Worm (Caenorhabditis elegans): ENCODE results near the gene lido-7.

Gene lido-7

DNA sequence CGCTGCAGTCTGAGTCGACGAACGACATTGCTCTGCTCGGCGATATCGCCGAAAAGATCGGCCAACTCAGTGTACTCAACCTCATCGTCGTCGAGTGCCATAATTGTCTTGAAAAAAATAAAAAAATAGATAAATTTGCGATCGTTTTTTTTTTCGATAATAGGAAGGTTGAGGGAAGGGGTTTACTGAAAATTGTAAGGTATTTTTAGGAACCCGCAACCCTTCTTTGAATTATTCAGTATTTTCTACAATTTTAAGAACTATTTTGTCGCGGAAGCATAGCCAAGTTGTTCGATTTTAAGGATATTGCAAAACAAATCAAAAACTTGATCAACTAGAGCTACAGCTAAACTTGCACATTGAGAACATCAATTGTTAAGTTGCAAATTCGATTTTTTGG lies 24.0 kb downstream of the lido-7 start, which contains the start of gene C41H7.9:
Gene C41H7.9 (minus strand): TSS at position 101 of the 400 bp plus-strand sequence.
- TF ChIP-seq nhr-10 (tag; optimal IDR thresholded peaks at IDR 0.05) (no peak), lin-39 (tag; optimal IDR thresholded peaks at IDR 0.05) (no peak), nhr-6 (tag; optimal IDR thresholded peaks at IDR 0.05) (no peak), C34F6.9 (tag; optimal IDR thresholded peaks at IDR 0.05) (no peak)

DNA sequence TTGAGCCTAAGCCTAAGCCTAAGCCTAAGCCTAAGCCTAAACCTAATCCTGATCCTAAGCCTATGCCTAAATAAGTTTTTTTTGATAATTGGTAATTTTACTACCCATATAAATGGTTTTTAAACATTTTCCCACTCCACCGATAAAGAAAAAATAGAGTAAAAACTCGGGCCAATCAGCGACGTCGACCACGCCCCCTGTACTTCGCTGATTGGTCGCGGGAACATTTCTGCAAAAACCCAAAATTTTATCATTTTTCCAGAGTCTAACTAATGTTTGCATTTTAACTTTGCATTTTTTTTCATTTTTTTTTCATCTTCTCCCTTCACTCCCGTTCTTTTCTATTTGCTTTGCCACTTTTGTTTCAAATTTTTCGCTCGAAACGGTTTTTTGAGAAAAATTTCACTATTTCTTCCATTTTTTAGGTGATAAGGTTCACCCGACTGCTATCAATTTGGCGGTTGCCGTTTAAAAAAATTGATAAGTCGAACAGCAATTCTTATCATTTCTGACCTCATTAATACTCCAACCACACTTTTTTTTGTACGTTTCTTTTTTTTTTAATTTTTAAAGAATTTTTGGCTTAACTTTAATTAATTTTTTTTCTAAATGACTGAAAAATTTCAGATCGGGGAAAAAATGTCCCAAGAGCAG lies 26.2 kb downstream of the lido-7 start, which contains the start of gene C41H7.2:
Gene C41H7.2 (plus strand): TSS at position 622 of the 654 bp plus-strand sequence.
- TF ChIP-seq fos-1 (tag; optimal IDR thresholded peaks at IDR 0.05): peak; percentile 85
- no peak for TF ChIP-seq elt-3 (tag; optimal IDR thresholded peaks at IDR 0.05)
- no peak for TF ChIP-seq skn-1 (tag; optimal IDR thresholded peaks at IDR 0.05)
- TF ChIP-seq crh-2 (tag; optimal IDR thresholded peaks at IDR 0.05): peak; percentile 4

DNA sequence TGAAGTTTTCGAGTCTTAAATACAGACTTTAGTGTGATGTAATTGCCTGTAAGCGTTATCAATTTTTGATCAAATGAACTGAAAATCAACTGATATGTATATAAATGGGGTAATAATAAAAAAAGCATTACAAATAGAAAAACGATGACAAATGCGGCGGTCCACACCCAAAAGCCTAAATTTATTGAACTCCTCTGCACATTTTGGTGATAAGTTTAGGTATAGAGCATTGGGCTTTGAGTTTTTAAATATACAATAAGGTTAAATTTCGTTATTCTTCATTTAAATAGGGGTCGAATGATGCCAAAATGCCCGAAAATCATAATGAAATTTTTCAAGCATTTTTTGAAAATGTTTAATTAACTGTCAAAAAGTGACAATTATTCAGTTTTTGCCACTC lies 31.7 kb downstream of the lido-7 start, which contains the start of gene clec-3:
Gene clec-3 (minus strand): TSS at position 101 of the 400 bp plus-strand sequence.
- TF ChIP-seq ceh-16 (tag; optimal IDR thresholded peaks at IDR 0.05) (no peak), nhr-129 (tag; optimal IDR thresholded peaks at IDR 0.05) (no peak), alr-1 (tag; optimal IDR thresholded peaks at IDR 0.05) (no peak), mdl-1 (tag; optimal IDR thresholded peaks at IDR 0.05) (no peak), lin-11 (tag; optimal IDR thresholded peaks at IDR 0.05) (no peak)

DNA sequence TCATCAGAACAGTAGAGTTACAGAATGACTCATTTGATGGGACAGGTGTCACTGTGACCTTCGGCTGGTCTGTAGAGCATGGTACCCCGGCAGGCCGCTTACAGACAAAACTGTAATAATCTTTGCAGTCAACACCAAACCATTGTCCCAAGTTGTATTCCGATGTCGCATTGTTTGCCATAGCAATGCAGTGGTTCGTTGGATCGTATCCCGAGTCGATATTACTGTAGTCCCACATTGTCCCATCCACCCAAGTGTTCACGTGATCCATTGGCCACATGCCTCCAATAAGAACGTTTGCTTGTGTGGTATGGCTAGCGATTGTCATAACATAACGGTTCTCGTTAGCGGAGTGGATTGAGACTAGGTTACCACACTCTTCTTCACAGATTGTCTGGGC lies 32.8 kb downstream of the lido-7 start:
- TF ChIP-seq ztf-1 (GFP tag; conservative IDR thresholded peaks at IDR 0.05): no peak
- no peak for TF ChIP-seq blmp-1 (tag; optimal IDR thresholded peaks at IDR 0.05; ENCODE audit: insufficient read depth)
- no peak for TF ChIP-seq ztf-4 (tag; optimal IDR thresholded peaks at IDR 0.05)
- TF ChIP-seq crh-2 (tag; optimal IDR thresholded peaks at IDR 0.05): no peak
- no peak for TF ChIP-seq skn-1 (tag; optimal IDR thresholded peaks at IDR 0.05)
- TF ChIP-seq nhr-11 (tag; optimal IDR thresholded peaks at IDR 0.05): no peak
- TF ChIP-seq aly-2 (tag; optimal IDR thresholded peaks at IDR 0.05): no peak
- no peak for TF ChIP-seq dmd-4 (tag; optimal IDR thresholded peaks at IDR 0.05)
- TF ChIP-seq mdl-1 (tag; optimal IDR thresholded peaks at IDR 0.05): no peak
- TF ChIP-seq unc-55 (GFP tag; optimal IDR thresholded peaks at IDR 0.05): no peak
- TF ChIP-seq nhr-129 (tag; optimal IDR thresholded peaks at IDR 0.05): no peak
- no peak for TF ChIP-seq Y55F3AM.14 (GFP tag; optimal IDR thresholded peaks at IDR 0.05)
- TF ChIP-seq elt-3 (tag; optimal IDR thresholded peaks at IDR 0.05): no peak
- TF ChIP-seq lin-11 (tag; optimal IDR thresholded peaks at IDR 0.05): no peak
- TF ChIP-seq alr-1 (tag; optimal IDR thresholded peaks at IDR 0.05): no peak
- TF ChIP-seq zag-1 (tag; optimal IDR thresholded peaks at IDR 0.05): no peak

DNA sequence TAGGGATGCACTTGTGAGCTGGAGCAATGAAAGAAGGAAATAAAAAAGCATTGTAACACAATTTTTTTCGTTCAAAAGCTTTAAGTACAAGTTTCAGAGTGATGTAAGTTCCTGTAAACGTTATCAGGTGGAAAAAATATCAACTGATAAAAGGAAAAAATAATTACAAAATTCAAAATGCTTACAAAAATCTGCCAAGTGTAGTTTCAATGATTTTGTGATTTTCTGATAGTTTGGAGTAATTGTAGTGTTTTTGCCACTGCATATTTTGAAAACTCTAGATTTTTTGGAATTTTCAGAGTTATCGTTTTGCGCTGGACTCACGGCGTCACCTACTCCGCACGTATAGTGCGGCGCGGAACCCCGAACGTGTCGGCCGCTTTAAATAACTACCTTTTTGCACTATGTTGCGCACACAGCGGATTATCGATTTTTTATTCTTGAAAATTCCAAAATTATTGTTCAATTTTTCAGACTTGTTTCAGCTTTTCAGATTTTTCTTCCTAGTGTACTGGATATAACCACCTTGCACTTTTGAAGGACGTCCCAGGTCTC lies 35.4 kb downstream of the lido-7 start, which contains the start of gene clec-2:
Gene clec-2 (minus strand): TSS at position 51 of the 555 bp plus-strand sequence.
- TF ChIP-seq mbf-1 (tag; optimal IDR thresholded peaks at IDR 0.05): no peak
- TF ChIP-seq gmeb-1 (tag; optimal IDR thresholded peaks at IDR 0.05): no peak
- no peak for TF ChIP-seq egl-27 (tag; optimal IDR thresholded peaks at IDR 0.05)
- TF ChIP-seq nhr-77 (tag; optimal IDR thresholded peaks at IDR 0.05): no peak
- TF ChIP-seq ztf-4 (tag; optimal IDR thresholded peaks at IDR 0.05): no peak
- no peak for TF ChIP-seq aly-2 (tag; optimal IDR thresholded peaks at IDR 0.05)
- TF ChIP-seq lin-13 (GFP tag; optimal IDR thresholded peaks at IDR 0.05): no peak
- no peak for TF ChIP-seq elt-3 (tag; optimal IDR thresholded peaks at IDR 0.05)
- TF ChIP-seq nhr-6 (tag; optimal IDR thresholded peaks at IDR 0.05): no peak
- no peak for TF ChIP-seq mab-5 (tag; optimal IDR thresholded peaks at IDR 0.05)
- TF ChIP-seq lin-11 (tag; optimal IDR thresholded peaks at IDR 0.05): no peak
- TF ChIP-seq unc-62 (GFP tag; optimal IDR thresholded peaks at IDR 0.05): no peak
- TF ChIP-seq nhr-23 (tag; optimal IDR thresholded peaks at IDR 0.05): no peak
- no peak for TF ChIP-seq sma-3 (GFP tag; optimal IDR thresholded peaks at IDR 0.05)
- no peak for TF ChIP-seq dmd-4 (tag; optimal IDR thresholded peaks at IDR 0.05)
- no peak for TF ChIP-seq ceh-16 (tag; optimal IDR thresholded peaks at IDR 0.05)
- TF ChIP-seq alr-1 (tag; optimal IDR thresholded peaks at IDR 0.05): no peak
- no peak for TF ChIP-seq sma-9 (GFP tag; optimal IDR thresholded peaks at IDR 0.05)
- no peak for TF ChIP-seq sma-9 (tag; optimal IDR thresholded peaks at IDR 0.05)
- no peak for TF ChIP-seq peb-1 (tag; optimal IDR thresholded peaks at IDR 0.05)
- no peak for TF ChIP-seq ama-1 (optimal IDR thresholded peaks at IDR 0.05)

All from whole organism, L2 larva.